Fruit fly (Drosophila melanogaster) whole organism, embryonic: Measurements from ENCODE around the gene CG17839.
A peak's percentile ranks its signal among the peaks of the same experiment; 100 is the strongest.

Experiments
- Adf1 ChIP-seq: fragments of 200-800 bp; sonication (Bioruptor generic); IDR thresholded peaks from 2 replicates; pipeline ENCODE4 v1.3.6; 2022; ENCODE audit warnings: missing biosample characterization, missing genetic modification characterization
- Atf3 ChIP-seq: fragments of 200-800 bp; sonication (Bioruptor generic); optimal IDR thresholded peaks from 3 replicates; lab custom pipeline; 2016; ENCODE audit warnings: missing biosample characterization, missing genetic modification characterization
- Bteb2 ChIP-seq: fragments of 200-800 bp; sonication (Bioruptor generic); optimal IDR thresholded peaks from 2 replicates; lab custom pipeline; 2016; ENCODE audit warnings: missing biosample characterization, missing genetic modification characterization
- CG10267 ChIP-seq: fragments of 200-800 bp; sonication (Bioruptor generic); optimal IDR thresholded peaks from 2 replicates; lab custom pipeline; 2018; ENCODE audit warnings: missing biosample characterization, mild to moderate bottlenecking, missing genetic modification characterization, moderate library complexity
- CG10431 ChIP-seq: fragments of 200-800 bp; sonication (Bioruptor generic); optimal IDR thresholded peaks from 3 replicates; lab custom pipeline; 2018; ENCODE audit warnings: missing biosample characterization, mild to moderate bottlenecking, missing genetic modification characterization
- CG10543 ChIP-seq: fragments of 200-800 bp; sonication (Bioruptor generic); optimal IDR thresholded peaks from 3 replicates; lab custom pipeline; 2017; ENCODE audit warnings: missing biosample characterization, mild to moderate bottlenecking, missing genetic modification characterization, moderate library complexity
- CG10654 ChIP-seq: fragments of 200-800 bp; sonication (Bioruptor generic); optimal IDR thresholded peaks from 2 replicates; lab custom pipeline; 2016; ENCODE audit warnings: missing biosample characterization, missing genetic modification characterization
- CG11560 ChIP-seq: fragments of 200-800 bp; sonication (Bioruptor generic); IDR thresholded peaks from 3 replicates; pipeline ENCODE4 v1.3.6; 2022; ENCODE audit warnings: missing biosample characterization, missing genetic modification characterization
- CG12299 ChIP-seq: fragments of 200-800 bp; sonication (Bioruptor generic); optimal IDR thresholded peaks from 2 replicates; lab custom pipeline; 2018; ENCODE audit warnings: missing biosample characterization, mild to moderate bottlenecking, missing genetic modification characterization
- CG13287 ChIP-seq: fragments of 200-800 bp; sonication (Bioruptor generic); IDR thresholded peaks from 2 replicates; pipeline ENCODE4 v1.3.6; 2022; ENCODE audit warnings: missing biosample characterization, missing genetic modification characterization; ENCODE audit not compliant: partially characterized antibody
- CG13296 ChIP-seq: fragments of 200-800 bp; sonication (Bioruptor generic); optimal IDR thresholded peaks from 3 replicates; lab custom pipeline; 2018; ENCODE audit warnings: missing biosample characterization, mild to moderate bottlenecking, missing genetic modification characterization
- CG17186 ChIP-seq: fragments of 200-800 bp; sonication (Bioruptor generic); optimal IDR thresholded peaks from 3 replicates; lab custom pipeline; 2017; ENCODE audit warnings: missing biosample characterization, missing genetic modification reagents, missing genetic modification characterization
- CG17328 ChIP-seq: fragments of 200-800 bp; sonication (Bioruptor generic); IDR thresholded peaks from 2 replicates; pipeline ENCODE4 v1.3.6; 2022; ENCODE audit warnings: missing biosample characterization, missing genetic modification characterization
- CG17612 ChIP-seq: fragments of 200-800 bp; sonication (Bioruptor generic); IDR thresholded peaks from 2 replicates; pipeline ENCODE4 v1.3.6; 2022; ENCODE audit warnings: missing biosample characterization, missing genetic modification characterization
- CG17829 ChIP-seq: fragments of 200-800 bp; optimal IDR thresholded peaks from 2 replicates; lab custom pipeline; 2019; ENCODE audit warnings: missing biosample characterization, mild to moderate bottlenecking, missing genetic modification characterization, moderate library complexity
- CG17912 ChIP-seq: fragments of 200-800 bp; sonication (Bioruptor generic); optimal IDR thresholded peaks from 2 replicates; lab custom pipeline; 2018; ENCODE audit warnings: missing biosample characterization, mild to moderate bottlenecking, missing genetic modification characterization
- CG32532 ChIP-seq: fragments of 200-800 bp; sonication (Bioruptor generic); IDR thresholded peaks from 2 replicates; pipeline ENCODE4 v1.3.6; 2022; ENCODE audit warnings: missing biosample characterization, missing genetic modification characterization
- CG34224 ChIP-seq: fragments of 200-800 bp; sonication (Bioruptor generic); IDR thresholded peaks from 3 replicates; pipeline ENCODE4 v1.3.6; 2022; ENCODE audit warnings: missing biosample characterization, missing genetic modification characterization; ENCODE audit not compliant: partially characterized antibody
- CG4282 ChIP-seq: fragments of 200-800 bp; sonication (Bioruptor generic); optimal IDR thresholded peaks from 2 replicates; lab custom pipeline; 2016; ENCODE audit warnings: missing biosample characterization, missing genetic modification characterization
- CG43689 ChIP-seq: fragments of 200-800 bp; sonication (Bioruptor generic); IDR thresholded peaks from 2 replicates; pipeline ENCODE4 v1.3.6; 2022; ENCODE audit warnings: missing biosample characterization, missing genetic modification characterization
- CG6854 ChIP-seq: fragments of 200-800 bp; sonication (Bioruptor generic); optimal IDR thresholded peaks from 3 replicates; lab custom pipeline; 2017; ENCODE audit warnings: missing biosample characterization, mild to moderate bottlenecking, missing genetic modification characterization
- CG7271 ChIP-seq: fragments of 200-800 bp; sonication (Bioruptor generic); optimal IDR thresholded peaks from 2 replicates; lab custom pipeline; 2018; ENCODE audit warnings: missing biosample characterization, mild to moderate bottlenecking, missing genetic modification characterization, moderate library complexity
- CG7963 ChIP-seq: fragments of 200-800 bp; sonication (Bioruptor generic); IDR thresholded peaks from 3 replicates; pipeline ENCODE4 v1.3.6; 2022; ENCODE audit warnings: missing biosample characterization, missing genetic modification characterization; ENCODE audit not compliant: partially characterized antibody
- CG7987 ChIP-seq: fragments of 200-800 bp; sonication (Bioruptor generic); optimal IDR thresholded peaks from 2 replicates; lab custom pipeline; 2018; ENCODE audit warnings: missing biosample characterization, mild to moderate bottlenecking, missing genetic modification characterization, moderate library complexity
- Doc2 ChIP-seq: fragments of 200-800 bp; sonication (Bioruptor generic); IDR thresholded peaks from 2 replicates; pipeline ENCODE4 v1.3.6; 2022; ENCODE audit warnings: missing biosample characterization, missing genetic modification characterization
- Gsc ChIP-seq: fragments of 200-800 bp; sonication (Bioruptor generic); IDR thresholded peaks from 2 replicates; pipeline ENCODE4 v1.3.6; 2022; ENCODE audit warnings: missing biosample characterization, missing genetic modification characterization
- H2.0 ChIP-seq: fragments of 200-800 bp; sonication (Bioruptor generic); IDR thresholded peaks from 2 replicates; pipeline ENCODE4 v1.3.6; 2022; ENCODE audit warnings: missing biosample characterization, missing genetic modification characterization
- Lhr ChIP-seq: fragments of 200-800 bp; sonication (Bioruptor generic); optimal IDR thresholded peaks from 3 replicates; lab custom pipeline; 2017; ENCODE audit warnings: mild to moderate bottlenecking, missing biosample characterization, missing genetic modification reagents, missing genetic modification characterization
- Mrtf ChIP-seq: fragments of 200-800 bp; sonication (Bioruptor generic); IDR thresholded peaks from 3 replicates; pipeline ENCODE4 v1.3.6; 2022; ENCODE audit warnings: missing biosample characterization, missing genetic modification characterization
- Optix ChIP-seq: fragments of 200-800 bp; sonication (Bioruptor generic); IDR thresholded peaks from 3 replicates; pipeline ENCODE4 v1.3.6; 2022; ENCODE audit warnings: missing biosample characterization, missing genetic modification characterization
- PHDP ChIP-seq: fragments of 200-800 bp; sonication (Bioruptor generic); optimal IDR thresholded peaks from 3 replicates; lab custom pipeline; 2018; ENCODE audit warnings: missing biosample characterization, mild to moderate bottlenecking, missing genetic modification characterization, moderate library complexity
- Pdp1 ChIP-seq, 2 experiments: fragments of 200-800 bp; sonication (Bioruptor generic); optimal IDR thresholded peaks; 3 replicates each; lab custom pipeline; 2016; ENCODE audit warnings: missing biosample characterization in 2 of 2, missing genetic modification characterization in 2 of 2, mild to moderate bottlenecking in 1 of 2, moderate library complexity in 1 of 2
- ato ChIP-seq: fragments of 200-800 bp; sonication (Bioruptor generic); IDR thresholded peaks from 2 replicates; pipeline ENCODE4 v1.3.6; 2022; ENCODE audit warnings: missing biosample characterization, missing genetic modification characterization; ENCODE audit not compliant: partially characterized antibody
- btn ChIP-seq: fragments of 200-800 bp; sonication (Bioruptor generic); optimal IDR thresholded peaks from 2 replicates; lab custom pipeline; 2016; ENCODE audit warnings: missing biosample characterization, missing genetic modification characterization
- ci ChIP-seq: fragments of 200-800 bp; sonication (Bioruptor generic); IDR thresholded peaks from 3 replicates; pipeline ENCODE4 v1.3.6; 2022; ENCODE audit warnings: missing biosample characterization, missing genetic modification characterization
- ems ChIP-seq: fragments of 200-800 bp; sonication (Bioruptor generic); optimal IDR thresholded peaks from 3 replicates; lab custom pipeline; 2016; ENCODE audit warnings: missing biosample characterization, missing genetic modification characterization
- fu2 ChIP-seq: fragments of 200-800 bp; sonication (Bioruptor generic); optimal IDR thresholded peaks from 2 replicates; lab custom pipeline; 2016; ENCODE audit warnings: missing biosample characterization, missing genetic modification characterization
- gsb-n ChIP-seq: fragments of 200-800 bp; sonication (Bioruptor generic); optimal IDR thresholded peaks from 3 replicates; lab custom pipeline; 2018; ENCODE audit warnings: missing biosample characterization, mild to moderate bottlenecking, missing genetic modification characterization
- jumu ChIP-seq: fragments of 200-800 bp; sonication (Bioruptor generic); optimal IDR thresholded peaks from 3 replicates; lab custom pipeline; 2016; ENCODE audit warnings: missing biosample characterization, missing genetic modification characterization
- lilli ChIP-seq: fragments of 200-800 bp; sonication (Bioruptor generic); optimal IDR thresholded peaks from 3 replicates; lab custom pipeline; 2016; ENCODE audit warnings: missing biosample characterization, missing genetic modification characterization
- luna ChIP-seq: fragments of 200-800 bp; sonication (Bioruptor generic); optimal IDR thresholded peaks from 2 replicates; lab custom pipeline; 2016; ENCODE audit warnings: missing biosample characterization, missing genetic modification characterization
- odd ChIP-seq: fragments of 200-800 bp; sonication (Bioruptor generic); optimal IDR thresholded peaks from 2 replicates; lab custom pipeline; 2017; ENCODE audit warnings: missing biosample characterization, mild to moderate bottlenecking, missing genetic modification characterization
- otp ChIP-seq: fragments of 200-800 bp; sonication (Bioruptor generic); IDR thresholded peaks from 3 replicates; pipeline ENCODE4, ENCODE4 v1.3.6; 2022; ENCODE audit warnings: missing biosample characterization, missing genetic modification characterization
- phol ChIP-seq: fragments of 200-800 bp; sonication (Bioruptor generic); optimal IDR thresholded peaks from 3 replicates; lab custom pipeline; 2018; ENCODE audit warnings: missing biosample characterization, mild to moderate bottlenecking, missing genetic modification characterization, moderate library complexity
- pnt ChIP-seq: fragments of 200-800 bp; sonication (Bioruptor generic); optimal IDR thresholded peaks from 3 replicates; lab custom pipeline; 2016; ENCODE audit warnings: missing biosample characterization, missing genetic modification characterization
- slou ChIP-seq: fragments of 200-800 bp; sonication (Bioruptor generic); optimal IDR thresholded peaks from 3 replicates; lab custom pipeline; 2016; ENCODE audit warnings: missing biosample characterization, missing genetic modification characterization
- trh ChIP-seq: fragments of 200-800 bp; sonication (Bioruptor generic); optimal IDR thresholded peaks from 2 replicates; lab custom pipeline; 2016; ENCODE audit warnings: missing biosample characterization, missing genetic modification characterization
- tx ChIP-seq: fragments of 200-800 bp; sonication (Bioruptor generic); optimal IDR thresholded peaks from 2 replicates; lab custom pipeline; 2016; ENCODE audit warnings: missing biosample characterization, missing genetic modification characterization
- vnd ChIP-seq: fragments of 200-800 bp; sonication (Bioruptor generic); IDR thresholded peaks from 3 replicates; pipeline ENCODE4 v1.3.6; 2022; ENCODE audit warnings: missing biosample characterization, missing genetic modification characterization; ENCODE audit not compliant: partially characterized antibody

Gene CG17839

dm6 chr3L:14786230-14786850 lies 18.6 kb upstream of the CG17839 start, which contains the start of the genes bmm and Tdrd3 (continued):
- TF ChIP-seq Adf1 (GFP tag; lab: Robert Waterston, UW) (no peak), otp (GFP tag; lab: Robert Waterston, UW) (peak; percentile 52; the same call in 2 of the 3 replicates), Doc2 (GFP tag; lab: Robert Waterston, UW) (no peak), CG6854 (peak; percentile 47), CG32532 (GFP tag; lab: Robert Waterston, UW) (peak; percentile 85), CG12299 (peak; percentile 53), CG10654 (peak; percentile 82), CG10543 (peak; percentile 85), CG17186 (no peak), Optix (peak; percentile 64; the same call in 1 of the 3 replicates), CG11560 (tag; lab: Robert Waterston, UW) (peak; percentile 27; the same call in 1 of the 3 replicates), ato (peak; percentile 54; the same call in 1 of the 2 replicates), CG17829 (peak; percentile 87), vnd (peak; percentile 84), ci (GFP tag; lab: Robert Waterston, UW) (peak; percentile 73), CG17328 (peak; percentile 39; the same call in 1 of the 2 replicates), CG43689 (GFP tag; lab: Robert Waterston, UW) (no peak), CG34224 (peak; percentile 81), Lhr (peak; percentile 67), luna (peak; percentile 54), pnt (peak; percentile 42), slou (GFP tag; lab: Kevin White, UChicago) (peak; percentile 73), Pdp1 (GFP tag; optimal IDR thresholded peaks at IDR 0.05; lab: Kevin White, UChicago) (peak; percentile 34 to 38), lilli (GFP tag; lab: Kevin White, UChicago) (peak; percentile 83), fu2 (GFP tag; lab: Kevin White, UChicago) (peak; percentile 58), CG4282 (GFP tag; lab: Kevin White, UChicago) (no peak), CG13287 (GFP tag; lab: Robert Waterston, UW) (peak; percentile 87), jumu (GFP tag; lab: Kevin White, UChicago) (peak; percentile 4), gsb-n (tag; lab: Kevin White, UChicago) (peak; percentile 68), CG17912 (GFP tag; lab: Kevin White, UChicago) (no peak), Mrtf (GFP tag; lab: Robert Waterston, UW) (peak; percentile 65; the same call in 2 of the 3 replicates), CG17612 (GFP tag; lab: Robert Waterston, UW) (peak; percentile 55), CG7987 (GFP tag; lab: Kevin White, UChicago) (no peak), btn (no peak), H2.0 (GFP tag; lab: Robert Waterston, UW) (peak; percentile 58; the same call in 1 of the 2 replicates), ems (GFP tag; lab: Kevin White, UChicago) (no peak), Atf3 (GFP tag; lab: Kevin White, UChicago) (no peak), trh (GFP tag; lab: Kevin White, UChicago) (peak; percentile 71), tx (GFP tag; lab: Kevin White, UChicago) (peak; percentile 32), odd (GFP tag; lab: Kevin White, UChicago) (peak; percentile 57), CG7271 (peak; percentile 46), CG7963 (GFP tag; lab: Robert Waterston, UW) (peak; percentile 82), Gsc (GFP tag; lab: Robert Waterston, UW) (no peak), PHDP (tag; lab: Kevin White, UChicago) (peak; percentile 84), CG10431 (GFP tag; lab: Kevin White, UChicago) (peak; percentile 74), CG13296 (peak; percentile 77), Bteb2 (GFP tag; lab: Kevin White, UChicago) (peak; percentile 53), phol (tag; lab: Kevin White, UChicago) (peak; percentile 89), CG10267 (tag; lab: Kevin White, UChicago) (peak; percentile 88)
